Worm (Caenorhabditis elegans) whole organism, young adult: ENCODE results near the gene fan-1.
A peak's percentile ranks its signal among the peaks of the same experiment; 100 is the strongest.

Source experiments
- C17E4.6 ChIP-seq: fragments of 200-800 bp; sonication (Bioruptor generic); IDR thresholded peaks from 2 replicates; pipeline ENCODE4 v1.3.6; 2022; ENCODE audit warnings: missing genetic modification reagents, missing genetic modification characterization, missing compliant biosample characterization
- F22D6.2 ChIP-seq: sonication (generic microtip); optimal IDR thresholded peaks from 2 replicates; lab custom pipeline; 2016; ENCODE audit warnings: mild to moderate bottlenecking, missing genetic modification characterization, missing compliant biosample characterization
- F57A8.1 ChIP-seq: fragments of 200-800 bp; sonication (Bioruptor generic); optimal IDR thresholded peaks from 2 replicates; lab custom pipeline; 2018; ENCODE audit warnings: mild to moderate bottlenecking, missing genetic modification characterization, moderate library complexity, missing compliant biosample characterization
- Y67H2A.10 ChIP-seq: fragments of 200-800 bp; sonication (Bioruptor generic); conservative IDR thresholded peaks from 2 replicates; pipeline ENCODE4 v1.3.6; 2022; ENCODE audit warnings: missing genetic modification reagents, missing genetic modification characterization, missing compliant biosample characterization
- ama-1 ChIP-seq, 3 experiments: fragments of 150-350 bp in 1 of 3; sonication (generic microtip) in 2 of 3; optimal IDR thresholded peaks; 2 replicates each; lab custom pipeline; 2014 to 2018; ENCODE audit warnings: missing biosample characterization in 2 of 3, missing genetic modification characterization in 2 of 3, missing genetic modification reagents in 2 of 3
- ceh-58 ChIP-seq: fragments of 200-800 bp; sonication (Bioruptor generic); IDR thresholded peaks from 2 replicates; pipeline ENCODE4 v1.3.6; 2022; ENCODE audit warnings: missing genetic modification characterization, missing compliant biosample characterization
- lin-35 ChIP-seq, 3 experiments: fragments of 150-350 bp in 2 of 3; sonication (generic microtip) in 1 of 3; optimal IDR thresholded peaks; 2 replicates each; lab custom pipeline; 2014 to 2018; ENCODE audit warnings: missing biosample characterization in 3 of 3, missing genetic modification characterization in 3 of 3, missing genetic modification reagents in 3 of 3
- mcd-1 ChIP-seq: fragments of 200-800 bp; sonication (Bioruptor generic); IDR thresholded peaks from 2 replicates; pipeline ENCODE4 v1.3.6; 2022; ENCODE audit warnings: missing genetic modification reagents, missing genetic modification characterization, missing compliant biosample characterization
- pbrm-1 ChIP-seq: fragments of 200-800 bp; sonication (Bioruptor generic); IDR thresholded peaks from 2 replicates; pipeline ENCODE4 v1.3.6; 2022; ENCODE audit warnings: missing genetic modification reagents, missing genetic modification characterization, missing compliant biosample characterization
- pha-4 ChIP-seq: fragments of 150-350 bp; sonication (generic microtip); optimal IDR thresholded peaks from 2 replicates; lab custom pipeline; 2014; ENCODE audit warnings: missing biosample characterization, missing genetic modification reagents, missing genetic modification characterization
- tbp1 ChIP-seq: fragments of 200-800 bp; sonication (Bioruptor generic); optimal IDR thresholded peaks from 2 replicates; lab custom pipeline; 2018; ENCODE audit warnings: mild to moderate bottlenecking, missing genetic modification characterization, missing compliant biosample characterization
- unc-62 ChIP-seq: fragments of 150-350 bp; optimal IDR thresholded peaks from 2 replicates; lab custom pipeline; 2014; ENCODE audit warnings: missing biosample characterization, missing genetic modification reagents, missing genetic modification characterization

- TF ChIP-seq Y67H2A.10, result no peak
- TF ChIP-seq F57A8.1 (GFP tag; lab: Kevin White, UChicago), result no peak
- TF ChIP-seq lin-35 (GFP tag; optimal IDR thresholded peaks at IDR 0.05; lab: Kevin White, UChicago), result peak in 1 of 3 experiments; percentile 43
- TF ChIP-seq mcd-1 (GFP tag; lab: Robert Waterston, UW), result peak; percentile 96
- no peak for TF ChIP-seq ceh-58 (GFP tag; lab: Robert Waterston, UW)
- TF ChIP-seq tbp1, result peak; percentile 49
- no peak for TF ChIP-seq ama-1 (optimal IDR thresholded peaks at IDR 0.05; lab: Kevin White, UChicago)
- TF ChIP-seq ama-1 (GFP tag; optimal IDR thresholded peaks at IDR 0.05; lab: Kevin White, UChicago), result no peak
- peak; percentile 66 for TF ChIP-seq pha-4
- no peak for TF ChIP-seq C17E4.6 (GFP tag; lab: Robert Waterston, UW)
- TF ChIP-seq F22D6.2 (tag; lab: Kevin White, UChicago), result no peak
- peak; percentile 67 for TF ChIP-seq pbrm-1 (GFP tag; lab: Robert Waterston, UW)
- no peak for TF ChIP-seq unc-62
Measured at ce11 chrIV:6585397-6585921, 37.0 kb downstream of the fan-1 start, which contains the start of the genes F38A5.2 and dnj-11.
